Worm (Caenorhabditis elegans) whole organism, L4 larva: Measurements from ENCODE around the gene rps-28.
A peak's percentile ranks its signal among the peaks of the same experiment; 100 is the strongest.

Experiments
- D1046.2 ChIP-seq: fragments of 200-800 bp; sonication (Bioruptor generic); IDR thresholded peaks from 2 replicates; pipeline ENCODE4 v1.3.6; 2022; ENCODE audit warnings: missing genetic modification characterization, missing compliant biosample characterization
- F26F4.8 ChIP-seq: fragments of 200-800 bp; sonication (Bioruptor generic); conservative IDR thresholded peaks from 2 replicates; pipeline ENCODE4 v1.3.6; 2022; ENCODE audit warnings: missing genetic modification characterization, missing compliant biosample characterization
- Y5F2A.4 ChIP-seq: fragments of 200-800 bp; sonication (Bioruptor generic); optimal IDR thresholded peaks from 2 replicates; lab custom pipeline; 2018; ENCODE audit warnings: mild to moderate bottlenecking, missing genetic modification characterization, missing compliant biosample characterization
- Y75B8A.6 ChIP-seq: fragments of 200-800 bp; sonication (Bioruptor generic); IDR thresholded peaks from 2 replicates; pipeline ENCODE4 v1.3.6; 2022; ENCODE audit warnings: missing genetic modification reagents, missing genetic modification characterization, missing compliant biosample characterization
- ZK546.5 ChIP-seq, 2 experiments: sonication (generic microtip); optimal IDR thresholded peaks; 2 replicates each; lab custom pipeline; 2017; ENCODE audit warnings: missing biosample characterization in 2 of 2, missing genetic modification characterization in 2 of 2
- ama-1 ChIP-seq: fragments of 150-350 bp; optimal IDR thresholded peaks from 2 replicates; lab custom pipeline; 2014; ENCODE audit warnings: inconsistent platforms, mixed read lengths
- attf-4 ChIP-seq: sonication (generic microtip); optimal IDR thresholded peaks from 3 replicates; lab custom pipeline; 2017; ENCODE audit warnings: missing biosample characterization, missing genetic modification characterization
- ceh-44 ChIP-seq: fragments of 200-800 bp; sonication (Bioruptor generic); IDR thresholded peaks from 2 replicates; pipeline ENCODE4 v1.3.6; 2022; ENCODE audit warnings: missing genetic modification reagents, missing genetic modification characterization, missing compliant biosample characterization
- ceh-82 ChIP-seq: sonication (generic microtip); optimal IDR thresholded peaks from 2 replicates; lab custom pipeline; 2017; ENCODE audit warnings: missing biosample characterization, missing genetic modification characterization
- ces-1 ChIP-seq: fragments of 150-350 bp; sonication (generic microtip); optimal IDR thresholded peaks from 4 replicates; lab custom pipeline; 2014; ENCODE audit warnings: missing biosample characterization, missing genetic modification reagents, missing genetic modification characterization
- cey-2 ChIP-seq: sonication (generic microtip); optimal IDR thresholded peaks from 3 replicates; lab custom pipeline; 2017; ENCODE audit warnings: missing genetic modification characterization, mild to moderate bottlenecking, missing compliant biosample characterization, antibody characterized with exemption, borderline replicate concordance; ENCODE audit not compliant: insufficient read depth
- daf-16 ChIP-seq, 3 experiments: sonication (generic microtip); optimal IDR thresholded peaks; 2 replicates each; lab custom pipeline; 2016 to 2017; ENCODE audit warnings: missing genetic modification characterization in 3 of 3, missing genetic modification reagents in 3 of 3, mild to moderate bottlenecking in 2 of 3, missing compliant biosample characterization in 2 of 3, missing biosample characterization in 1 of 3, moderate library complexity in 1 of 3
- daf-19 ChIP-seq: fragments of 200-800 bp; sonication (Bioruptor generic); conservative IDR thresholded peaks from 2 replicates; pipeline ENCODE4 v1.3.6; 2022; ENCODE audit warnings: missing genetic modification characterization, missing compliant biosample characterization
- dmd-6 ChIP-seq: fragments of 200-800 bp; sonication (Bioruptor generic); IDR thresholded peaks from 2 replicates; pipeline ENCODE4 v1.3.6; 2022; ENCODE audit warnings: missing genetic modification reagents, missing genetic modification characterization, missing compliant biosample characterization
- dmd-9 ChIP-seq: fragments of 200-800 bp; sonication (Bioruptor generic); IDR thresholded peaks from 2 replicates; pipeline ENCODE4 v1.3.6; 2022; ENCODE audit warnings: missing genetic modification reagents, missing genetic modification characterization, missing compliant biosample characterization
- egl-43 ChIP-seq: fragments of 200-800 bp; sonication (Bioruptor generic); IDR thresholded peaks from 2 replicates; pipeline ENCODE4 v1.3.6; 2022; ENCODE audit warnings: missing genetic modification reagents, missing genetic modification characterization, missing compliant biosample characterization
- fos-1 ChIP-seq: fragments of 150-350 bp; optimal IDR thresholded peaks from 2 replicates; lab custom pipeline; 2014; ENCODE audit warnings: missing biosample characterization, missing genetic modification characterization
- hlh-11 ChIP-seq: fragments of 200-800 bp; sonication (Bioruptor generic); optimal IDR thresholded peaks from 2 replicates; lab custom pipeline; 2018; ENCODE audit warnings: mild to moderate bottlenecking, missing genetic modification characterization, missing compliant biosample characterization
- hlh-30 ChIP-seq: sonication (generic microtip); optimal IDR thresholded peaks from 2 replicates; lab custom pipeline; 2017; ENCODE audit warnings: antibody characterized with exemption, mild to moderate bottlenecking, missing genetic modification characterization, missing compliant biosample characterization; ENCODE audit not compliant: insufficient read depth
- jun-1 ChIP-seq: fragments of 150-350 bp; optimal IDR thresholded peaks from 2 replicates; lab custom pipeline; 2014; ENCODE audit warnings: missing biosample characterization, missing genetic modification reagents, missing genetic modification characterization
- lim-7 ChIP-seq: fragments of 200-800 bp; sonication (Bioruptor generic); IDR thresholded peaks from 2 replicates; pipeline ENCODE4 v1.3.6; 2022; ENCODE audit warnings: missing genetic modification characterization, missing compliant biosample characterization
- lin-1 ChIP-seq: fragments of 200-800 bp; sonication (Bioruptor generic); IDR thresholded peaks from 2 replicates; pipeline ENCODE4 v1.3.6; 2022; ENCODE audit warnings: missing genetic modification reagents, missing genetic modification characterization, missing compliant biosample characterization
- lin-15B ChIP-seq: fragments of 150-350 bp; sonication (generic microtip); optimal IDR thresholded peaks from 3 replicates; lab custom pipeline; 2014; ENCODE audit warnings: missing biosample characterization, missing genetic modification characterization
- lin-29 ChIP-seq: fragments of 200-800 bp; sonication (Bioruptor generic); IDR thresholded peaks from 2 replicates; pipeline ENCODE4 v1.3.6; 2022; ENCODE audit warnings: missing genetic modification reagents, missing genetic modification characterization, missing compliant biosample characterization
- lir-3 ChIP-seq: sonication (generic microtip); optimal IDR thresholded peaks from 2 replicates; lab custom pipeline; 2016; ENCODE audit warnings: mild to moderate bottlenecking, missing genetic modification characterization, missing compliant biosample characterization
- lsy-2 ChIP-seq, 2 experiments: fragments of 150-350 bp in 1 of 2; sonication (generic microtip) in 1 of 2; optimal IDR thresholded peaks; 2 replicates each; lab custom pipeline; 2014 to 2017; ENCODE audit warnings: missing biosample characterization in 2 of 2, missing genetic modification characterization in 2 of 2
- madf-5 ChIP-seq, 2 experiments: fragments of 200-800 bp; sonication (Bioruptor generic); IDR thresholded peaks; 2 replicates each; pipeline ENCODE4 v1.3.6; 2022; ENCODE audit warnings: missing compliant biosample characterization in 2 of 2, missing genetic modification characterization in 2 of 2
- mdl-1 ChIP-seq, 2 experiments: fragments of 150-350 bp in 1 of 2; sonication (generic microtip) in 1 of 2; optimal IDR thresholded peaks; 2 replicates each; lab custom pipeline; 2014 to 2017; ENCODE audit warnings: missing biosample characterization in 2 of 2, missing genetic modification characterization in 2 of 2
- mep-1 ChIP-seq: fragments of 150-350 bp; sonication (generic microtip); optimal IDR thresholded peaks from 3 replicates; lab custom pipeline; 2014; ENCODE audit warnings: missing biosample characterization, missing genetic modification characterization
- mes-2 ChIP-seq: sonication (generic microtip); optimal IDR thresholded peaks from 2 replicates; lab custom pipeline; 2016; ENCODE audit warnings: missing genotype, mild to moderate bottlenecking, missing genetic modification characterization, missing compliant biosample characterization; ENCODE audit not compliant: poor library complexity, severe bottlenecking
- nhr-10 ChIP-seq: fragments of 150-350 bp; optimal IDR thresholded peaks from 2 replicates; lab custom pipeline; 2014; ENCODE audit warnings: missing biosample characterization, missing genetic modification characterization
- nhr-11 ChIP-seq: fragments of 150-350 bp; optimal IDR thresholded peaks from 2 replicates; lab custom pipeline; 2014; ENCODE audit warnings: missing biosample characterization, missing genetic modification characterization
- nhr-237 ChIP-seq: sonication (generic microtip); optimal IDR thresholded peaks from 2 replicates; lab custom pipeline; 2017; ENCODE audit warnings: missing biosample characterization, missing genetic modification characterization
- nhr-25 ChIP-seq: sonication (generic microtip); optimal IDR thresholded peaks from 2 replicates; lab custom pipeline; 2017; ENCODE audit warnings: missing genetic modification characterization, mild to moderate bottlenecking, missing compliant biosample characterization, antibody characterized with exemption, moderate library complexity, borderline replicate concordance; ENCODE audit not compliant: insufficient read depth
- nhr-28 ChIP-seq: fragments of 150-350 bp; optimal IDR thresholded peaks from 2 replicates; lab custom pipeline; 2014; ENCODE audit warnings: missing biosample characterization, missing genetic modification characterization
- nhr-6 ChIP-seq: fragments of 150-350 bp; optimal IDR thresholded peaks from 2 replicates; lab custom pipeline; 2014; ENCODE audit warnings: missing biosample characterization, missing genetic modification characterization
- nhr-76 ChIP-seq: fragments of 150-350 bp; optimal IDR thresholded peaks from 2 replicates; lab custom pipeline; 2014; ENCODE audit warnings: missing biosample characterization, missing genetic modification characterization
- pha-4 ChIP-seq, 2 experiments: fragments of 150-350 bp in 1 of 2; fragments of 200-800 bp in 1 of 2; sonication (Bioruptor generic) in 1 of 2; IDR thresholded peaks in 1 of 2; optimal IDR thresholded peaks in 1 of 2; 2 replicates each; pipeline versions ENCODE4 v1.3.6 to Lab custom; 2014 to 2022; ENCODE audit warnings: missing genetic modification characterization in 2 of 2, missing genetic modification reagents in 2 of 2, missing biosample characterization in 1 of 2, missing compliant biosample characterization in 1 of 2
- php-3 ChIP-seq: fragments of 200-800 bp; sonication (Bioruptor generic); IDR thresholded peaks from 2 replicates; pipeline ENCODE4 v1.3.6; 2022; ENCODE audit warnings: missing genetic modification reagents, missing genetic modification characterization, missing compliant biosample characterization
- pqm-1 ChIP-seq: sonication (generic microtip); optimal IDR thresholded peaks from 2 replicates; lab custom pipeline; 2017; ENCODE audit warnings: missing biosample characterization, missing genetic modification characterization
- rbr-2 ChIP-seq: sonication (generic microtip); optimal IDR thresholded peaks from 2 replicates; lab custom pipeline; 2016; ENCODE audit warnings: missing genotype, missing genetic modification characterization, missing compliant biosample characterization
- set-16 ChIP-seq: fragments of 200-800 bp; sonication (Bioruptor generic); IDR thresholded peaks from 2 replicates; pipeline ENCODE4 v1.3.6; 2022; ENCODE audit warnings: missing genetic modification reagents, missing genetic modification characterization, missing compliant biosample characterization
- snpc-1.2 ChIP-seq: fragments of 200-800 bp; sonication (Bioruptor generic); IDR thresholded peaks from 2 replicates; pipeline ENCODE4 v1.3.6; 2022; ENCODE audit warnings: missing genetic modification reagents, missing genetic modification characterization, missing compliant biosample characterization
- spr-3 ChIP-seq: fragments of 200-800 bp; sonication (Bioruptor generic); optimal IDR thresholded peaks from 2 replicates; lab custom pipeline; 2018; ENCODE audit warnings: mild to moderate bottlenecking, missing genetic modification characterization, missing compliant biosample characterization
- unc-130 ChIP-seq: sonication (generic microtip); optimal IDR thresholded peaks from 2 replicates; lab custom pipeline; 2016; ENCODE audit warnings: missing genetic modification reagents, missing genetic modification characterization, missing compliant biosample characterization
- unc-39 ChIP-seq: sonication (generic microtip); optimal IDR thresholded peaks from 2 replicates; lab custom pipeline; 2017; ENCODE audit warnings: missing biosample characterization, missing genetic modification characterization
- unc-62 ChIP-seq, 3 experiments: fragments of 150-350 bp in 1 of 3; sonication (generic microtip); optimal IDR thresholded peaks in 2 of 3; peaks in 1 of 3; 1 replicate in 1 of 3; 2 replicates in 2 of 3; lab custom pipeline; 2014 to 2017; ENCODE audit warnings: missing biosample characterization in 3 of 3, missing genetic modification characterization in 3 of 3, missing genetic modification reagents in 3 of 3, missing genotype in 1 of 3
- vab-7 ChIP-seq: fragments of 200-800 bp; sonication (Bioruptor generic); IDR thresholded peaks from 2 replicates; pipeline ENCODE4 v1.3.6; 2022; ENCODE audit warnings: missing genetic modification reagents, missing genetic modification characterization, missing compliant biosample characterization
- zfp-3 ChIP-seq: fragments of 200-800 bp; sonication (Bioruptor generic); conservative IDR thresholded peaks from 2 replicates; pipeline ENCODE4 v1.3.6; 2022; ENCODE audit warnings: missing genetic modification reagents, missing genetic modification characterization, missing compliant biosample characterization
- ztf-11 ChIP-seq: fragments of 150-350 bp; optimal IDR thresholded peaks from 2 replicates; lab custom pipeline; 2014; ENCODE audit warnings: missing biosample characterization, missing genetic modification characterization

Gene rps-28

ce11 chrIV:1708426-1708826, 48.9 kb downstream of the rps-28 start (continued):
- TF ChIP-seq pha-4 (GFP tag; IDR thresholded peaks at IDR 0.05; lab: Robert Waterston, UW) (peak; percentile 65; the same call in 1 of the 2 replicates), pha-4 (tag; optimal IDR thresholded peaks at IDR 0.05; lab: Kevin White, UChicago) (no peak), cey-2 (no peak), ztf-11 (tag; lab: Kevin White, UChicago) (no peak), nhr-10 (tag; lab: Kevin White, UChicago) (no peak), ZK546.5 (tag; optimal IDR thresholded peaks at IDR 0.05; lab: Kevin White, UChicago) (peak in 1 of 2 experiments; percentile 46), nhr-11 (tag; lab: Kevin White, UChicago) (no peak), pqm-1 (tag; lab: Kevin White, UChicago) (no peak), zfp-3 (no peak), nhr-76 (tag; lab: Kevin White, UChicago) (no peak), lin-15B (tag; lab: Kevin White, UChicago) (no peak), dmd-6 (GFP tag; lab: Robert Waterston, UW) (no peak), madf-5 (GFP tag; IDR thresholded peaks at IDR 0.05; lab: Robert Waterston, UW) (no peak), dmd-9 (GFP tag; lab: Robert Waterston, UW) (no peak), vab-7 (GFP tag; lab: Robert Waterston, UW) (no peak), nhr-6 (tag; lab: Kevin White, UChicago) (no peak), rbr-2 (tag; lab: Kevin White, UChicago) (no peak), hlh-11 (tag; lab: Kevin White, UChicago) (no peak), fos-1 (tag; lab: Kevin White, UChicago) (no peak), lin-1 (no peak), daf-19 (no peak), mep-1 (tag; lab: Kevin White, UChicago) (no peak), nhr-28 (tag; lab: Kevin White, UChicago) (no peak), lsy-2 (tag; optimal IDR thresholded peaks at IDR 0.05; lab: Kevin White, UChicago) (no peak), daf-16 (GFP tag; optimal IDR thresholded peaks at IDR 0.05; lab: Kevin White, UChicago) (no peak), daf-16 (tag; optimal IDR thresholded peaks at IDR 0.05; lab: Kevin White, UChicago) (peak; percentile 30), php-3 (GFP tag; lab: Robert Waterston, UW) (no peak), ces-1 (GFP tag; lab: Kevin White, UChicago) (no peak), attf-4 (no peak), spr-3 (GFP tag; lab: Kevin White, UChicago) (no peak), lir-3 (tag; lab: Kevin White, UChicago) (no peak), lin-29 (no peak), set-16 (GFP tag; lab: Robert Waterston, UW) (no peak), ceh-82 (tag; lab: Kevin White, UChicago) (no peak), mes-2 (tag; lab: Kevin White, UChicago) (peak; percentile 20), Y75B8A.6 (GFP tag; lab: Robert Waterston, UW) (no peak), ama-1 (lab: Kevin White, UChicago) (peak; percentile 67), unc-39 (no peak), jun-1 (tag; lab: Kevin White, UChicago) (no peak), ceh-44 (GFP tag; lab: Robert Waterston, UW) (no peak), nhr-25 (tag; lab: Kevin White, UChicago) (peak; percentile 5), nhr-237 (tag; lab: Kevin White, UChicago) (no peak), egl-43 (no peak; the same call in 1 of the 2 replicates), unc-130 (GFP tag; lab: Kevin White, UChicago) (no peak), unc-62 (GFP tag; optimal IDR thresholded peaks at IDR 0.05 in 1 of 2; lab: Kevin White, UChicago) (peak in 1 of 2 experiments; percentile 68), unc-62 (tag; optimal IDR thresholded peaks at IDR 0.05; lab: Kevin White, UChicago) (no peak), lim-7 (GFP tag; lab: Robert Waterston, UW) (no peak), Y5F2A.4 (GFP tag; lab: Kevin White, UChicago) (no peak), mdl-1 (tag; optimal IDR thresholded peaks at IDR 0.05; lab: Kevin White, UChicago) (no peak), hlh-30 (tag; lab: Kevin White, UChicago) (no peak), snpc-1.2 (GFP tag; lab: Robert Waterston, UW) (peak; percentile 56; the same call in 1 of the 2 replicates), F26F4.8 (GFP tag; lab: Robert Waterston, UW) (no peak), D1046.2 (GFP tag; lab: Robert Waterston, UW) (no peak)
